Worm (Caenorhabditis elegans) whole organism, dauer: Measurements from ENCODE around the gene F18C5.9.

ENCODE experiments used
- unc-62 ChIP-seq: sonication (generic microtip); optimal IDR thresholded peaks from 2 replicates; lab custom pipeline; 2017; ENCODE audit warnings: missing biosample characterization, missing genetic modification reagents, missing genetic modification characterization

Gene F18C5.9

DNA sequence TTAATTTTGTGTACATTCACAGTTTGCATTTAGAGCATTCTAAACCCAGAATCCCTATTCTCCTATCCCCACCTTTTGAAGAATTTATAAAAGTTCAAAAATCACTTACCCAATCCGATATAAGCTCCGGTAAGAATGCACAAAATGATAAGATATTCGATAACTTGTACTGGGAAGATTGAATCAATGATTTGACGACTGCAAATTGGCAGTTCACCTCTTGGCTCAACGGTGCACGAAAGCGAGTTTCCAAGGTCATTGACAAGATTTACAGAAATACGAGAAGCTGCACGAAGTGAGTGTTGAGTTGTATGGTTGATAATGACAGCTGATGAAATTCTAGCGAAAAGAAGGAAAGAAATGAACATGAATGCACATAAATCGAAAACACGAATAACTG is 6.6 kb upstream of the F18C5.9 start:
- no peak for TF ChIP-seq unc-62 (GFP tag; lab: Kevin White, UChicago)

DNA sequence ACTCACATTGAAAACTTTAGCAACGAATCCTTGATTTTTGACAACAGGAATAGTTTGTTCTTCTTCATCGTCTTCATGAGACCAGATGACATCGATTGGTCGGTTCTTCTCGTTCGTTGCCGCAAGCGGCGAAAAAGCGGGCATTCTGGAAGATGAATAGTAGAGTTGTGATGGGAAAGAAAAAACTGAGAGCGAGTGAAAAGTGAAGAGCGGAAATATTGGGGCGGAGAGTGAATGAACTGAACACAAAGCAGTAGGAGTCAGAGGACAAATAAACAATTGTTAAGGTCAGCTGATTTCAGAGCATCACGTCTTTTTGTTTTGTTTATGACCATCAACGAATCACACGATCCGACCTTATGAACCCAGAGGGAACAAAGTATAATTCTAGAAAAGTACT is 5.6 kb upstream of the F18C5.9 start, which contains the start of gene F18C5.10:
F18C5.10 (minus strand) TSS at position 145 of the 400 bp plus-strand sequence.
- TF ChIP-seq unc-62 (GFP tag; lab: Kevin White, UChicago): no peak

DNA sequence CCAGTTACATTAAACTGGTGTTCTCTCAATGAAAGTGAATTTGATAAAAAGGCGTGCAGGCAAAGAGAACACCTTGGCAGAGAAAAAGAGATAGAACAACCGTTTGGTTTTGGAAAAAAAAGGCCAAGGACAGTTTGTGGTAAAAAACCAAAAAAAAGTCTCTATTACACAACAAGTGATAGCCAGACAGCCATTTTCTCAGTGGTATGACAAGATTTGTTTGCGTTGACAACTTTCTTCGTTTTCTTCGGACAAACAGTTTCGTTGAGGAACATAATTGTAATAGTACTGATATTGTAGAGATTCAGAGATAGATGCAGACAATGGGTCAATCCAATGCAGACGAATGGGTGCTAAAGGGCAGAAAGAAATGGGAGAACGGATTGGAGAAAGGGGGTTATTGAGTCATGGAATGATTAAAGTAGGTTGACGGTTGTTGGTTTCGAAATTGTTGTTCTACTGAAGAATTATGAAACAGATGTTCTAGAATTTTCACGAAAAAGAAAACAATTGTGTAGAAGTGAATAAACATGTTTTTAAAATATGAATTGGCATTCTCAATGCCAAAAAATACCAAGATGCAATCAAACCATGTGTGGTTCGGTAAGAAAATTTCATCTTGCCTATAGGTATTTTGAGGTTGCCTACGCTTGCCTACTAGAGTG is 4.6 kb upstream of the F18C5.9 start:
- no peak for TF ChIP-seq unc-62 (GFP tag; lab: Kevin White, UChicago)

DNA sequence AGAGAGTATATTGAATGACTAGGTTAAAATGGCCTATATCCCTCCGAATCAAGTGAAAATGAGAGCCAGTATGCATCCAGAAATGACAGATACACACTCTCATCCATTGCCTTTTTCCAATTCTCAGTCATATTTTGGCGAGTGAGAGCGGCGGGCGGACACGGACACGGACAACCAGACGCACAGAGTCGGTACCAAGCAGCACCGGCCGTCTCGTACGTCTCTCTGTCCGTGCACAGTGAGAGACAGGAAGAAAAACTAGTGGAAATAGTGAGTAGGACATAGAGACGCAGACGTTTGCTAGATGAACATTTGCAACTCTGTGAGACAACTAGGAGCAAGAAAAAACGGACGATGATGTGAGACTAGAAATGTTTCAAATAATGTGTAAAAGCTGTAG is 3.7 kb upstream of the F18C5.9 start:
- TF ChIP-seq unc-62 (GFP tag; lab: Kevin White, UChicago): no peak

DNA sequence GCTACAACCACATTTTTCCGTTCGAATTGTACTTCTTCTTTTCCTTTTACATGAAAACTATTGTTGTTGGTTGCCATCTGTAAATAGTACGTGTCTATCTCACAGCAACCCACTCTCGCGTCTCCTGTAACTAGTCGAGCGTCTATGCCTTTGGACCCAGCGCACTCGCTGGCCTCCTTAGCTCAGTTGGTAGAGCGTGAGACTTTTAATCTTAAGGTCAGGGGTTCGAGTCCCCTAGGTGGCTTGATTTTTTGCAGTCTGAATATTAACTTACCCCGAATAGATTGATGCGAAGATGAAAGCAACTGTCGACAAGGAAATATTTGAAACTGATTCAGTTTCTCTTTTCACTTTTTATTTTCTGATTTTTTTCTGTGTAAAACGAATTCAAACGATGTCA is 1.9 kb upstream of the F18C5.9 start, which contains the start of gene mpz-3:
mpz-3 (minus strand) TSS at position 320 of the 400 bp plus-strand sequence.
- TF ChIP-seq unc-62 (GFP tag; lab: Kevin White, UChicago): no peak

DNA sequence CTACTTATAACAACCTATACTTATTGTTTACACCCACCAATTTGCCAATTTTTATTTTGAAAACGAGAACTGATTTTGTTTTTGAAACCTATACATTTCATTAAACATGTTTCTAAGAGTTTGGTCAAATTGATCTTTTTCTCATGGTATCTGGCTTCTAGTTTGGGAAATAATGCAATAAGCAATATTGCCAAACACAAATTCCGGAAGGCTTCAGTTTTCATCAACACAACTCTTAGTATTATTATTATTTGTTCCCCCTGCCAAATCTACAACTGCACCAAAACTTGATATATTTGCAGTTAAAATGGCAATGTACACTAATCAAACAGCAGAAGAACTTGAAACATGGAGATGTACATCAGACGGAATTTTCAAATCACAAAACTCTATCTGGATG is 1.8 kb downstream of the F18C5.9 start, which contains the start of gene sra-27:
sra-27 (plus strand) TSS at position 301 of the 400 bp plus-strand sequence.
- no peak for TF ChIP-seq unc-62 (GFP tag; lab: Kevin White, UChicago)

DNA sequence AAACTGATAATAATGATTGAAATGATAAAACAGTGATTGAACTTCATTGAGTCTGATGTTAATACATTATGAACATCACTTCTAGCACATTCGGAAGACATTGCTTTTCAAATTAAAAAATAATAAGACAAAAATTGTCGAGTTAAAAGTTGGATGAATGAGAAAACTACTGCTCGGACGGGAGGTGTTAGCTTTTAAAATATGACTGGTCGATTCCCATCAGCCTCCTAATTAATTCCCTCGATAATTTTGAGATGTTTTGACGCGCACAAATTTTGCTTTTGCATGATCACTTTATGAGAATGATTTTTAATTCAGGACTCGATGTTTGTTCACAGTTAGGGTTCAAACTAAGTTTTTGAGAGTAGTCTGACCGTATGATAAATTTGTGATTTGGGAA is 6.7 kb downstream of the F18C5.9 start, which contains the start of gene sra-28:
sra-28 (minus strand) TSS at position 101 of the 400 bp plus-strand sequence.
- TF ChIP-seq unc-62 (GFP tag; lab: Kevin White, UChicago): no peak

DNA sequence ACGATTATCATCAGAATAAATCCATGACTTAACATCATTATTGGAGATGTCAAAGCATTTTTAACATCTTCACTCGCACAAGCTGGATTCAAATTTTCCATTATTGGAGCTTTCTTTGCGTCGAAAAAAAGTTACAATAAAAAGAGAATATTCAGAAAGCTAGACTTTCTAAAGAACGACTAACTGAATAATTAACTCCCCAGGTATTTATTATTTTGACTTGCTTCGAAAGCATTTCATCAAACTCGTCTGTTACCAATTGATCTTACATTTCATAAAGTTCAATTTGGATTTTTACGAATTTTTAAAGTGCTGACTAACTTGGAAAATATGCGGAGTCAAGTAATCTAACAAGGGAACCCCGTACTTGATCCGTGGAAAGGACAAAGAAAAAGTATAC is 8.7 kb downstream of the F18C5.9 start, which contains the start of gene sra-29:
sra-29 (minus strand) TSS at position 101 of the 400 bp plus-strand sequence.
- no peak for TF ChIP-seq unc-62 (GFP tag; lab: Kevin White, UChicago)

DNA sequence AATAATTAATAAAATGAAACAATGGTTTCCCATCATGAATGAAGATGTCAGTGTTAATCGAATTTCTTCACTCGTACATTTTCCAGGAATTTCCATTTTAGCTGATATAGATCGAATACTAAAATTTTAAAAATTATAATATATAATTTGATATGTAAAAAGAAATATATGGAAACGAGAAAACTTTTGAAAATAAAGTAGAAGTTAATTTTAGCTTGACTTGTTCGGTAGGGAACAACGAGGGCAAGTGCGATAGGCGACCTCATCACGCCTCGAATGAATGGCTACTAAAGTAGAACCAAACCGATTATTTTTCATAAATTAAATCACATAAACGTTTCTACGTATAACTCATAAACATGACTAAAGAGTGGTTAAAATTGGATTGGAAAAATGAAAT is 11.4 kb downstream of the F18C5.9 start, which contains the start of gene sra-31:
sra-31 (minus strand) TSS at position 101 of the 400 bp plus-strand sequence.
- no peak for TF ChIP-seq unc-62 (GFP tag; lab: Kevin White, UChicago)

DNA sequence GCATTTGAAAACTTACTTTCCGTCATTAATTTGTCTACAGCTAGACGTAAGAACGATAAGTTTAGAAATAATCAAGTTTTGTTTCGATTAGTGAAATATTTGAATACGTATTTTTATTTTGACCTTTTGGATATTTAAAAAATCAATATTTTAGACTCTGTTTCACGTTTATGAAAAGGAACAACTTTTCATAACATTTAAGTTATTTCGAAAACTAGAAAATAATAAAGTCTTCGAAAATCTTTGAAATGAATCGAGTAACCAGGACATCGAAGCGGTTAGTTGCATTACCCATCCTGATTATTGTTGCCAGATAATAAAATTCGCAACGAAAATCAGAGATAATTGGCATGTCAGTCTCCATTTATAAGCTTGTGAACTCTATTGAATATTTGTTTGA is 14.3 kb downstream of the F18C5.9 start, which contains the start of gene C56C10.6:
C56C10.6 (minus strand) TSS at position 101 of the 400 bp plus-strand sequence.
- TF ChIP-seq unc-62 (GFP tag; lab: Kevin White, UChicago): no peak

DNA sequence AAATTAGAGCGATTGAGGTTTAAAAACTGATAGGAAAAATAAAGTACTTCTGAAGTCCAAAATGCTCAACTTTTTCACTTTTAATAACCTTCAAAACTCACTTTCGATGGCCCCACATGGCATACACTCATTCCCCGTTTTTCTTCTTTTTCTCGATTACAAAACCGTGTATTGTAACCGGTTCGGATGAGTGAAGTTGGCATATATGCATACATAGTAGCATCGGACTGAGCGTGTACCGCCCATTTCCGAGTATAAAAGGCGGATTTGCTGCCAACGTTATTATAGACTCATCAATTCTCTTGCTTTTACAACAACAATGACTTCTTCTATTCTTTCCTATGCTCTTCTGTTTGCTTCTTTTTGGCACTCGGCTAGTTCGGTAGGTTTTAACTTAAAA is 15.8 kb downstream of the F18C5.9 start, which contains the start of gene C56C10.4:
C56C10.4 (plus strand) TSS at position 301 of the 400 bp plus-strand sequence.
- TF ChIP-seq unc-62 (GFP tag; lab: Kevin White, UChicago): no peak

DNA sequence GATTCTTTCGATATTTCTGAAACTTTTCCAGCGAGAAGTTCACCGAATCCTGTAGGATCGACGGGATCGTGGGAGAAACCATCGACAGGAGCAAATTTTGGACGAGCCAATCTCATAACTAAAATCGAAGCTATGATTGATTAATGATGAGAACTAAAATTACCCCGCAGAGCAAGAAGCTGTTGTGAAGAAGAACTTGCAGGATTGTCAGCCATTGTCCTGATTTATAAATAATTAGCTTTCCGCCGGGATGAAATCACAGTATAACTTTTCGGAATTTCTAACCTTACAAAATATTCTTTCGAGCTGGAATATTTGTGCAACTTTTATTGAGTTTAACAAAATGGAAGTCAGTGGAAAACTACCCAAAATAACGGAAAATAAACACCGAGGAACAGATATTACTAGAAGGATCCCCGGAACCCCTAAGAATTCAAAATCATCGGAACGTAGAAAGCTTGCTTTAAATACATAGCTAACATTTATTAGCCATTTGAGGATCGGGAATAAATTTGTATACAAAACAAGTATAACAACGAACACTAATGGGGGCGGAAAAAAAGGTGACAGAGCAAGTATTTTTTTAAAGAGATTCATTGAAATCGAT is 20.4 kb downstream of the F18C5.9 start, which contains the start of gene C56C10.7:
C56C10.7 (minus strand) TSS at position 312 of the 607 bp plus-strand sequence.
- TF ChIP-seq unc-62 (GFP tag; lab: Kevin White, UChicago): no peak

DNA sequence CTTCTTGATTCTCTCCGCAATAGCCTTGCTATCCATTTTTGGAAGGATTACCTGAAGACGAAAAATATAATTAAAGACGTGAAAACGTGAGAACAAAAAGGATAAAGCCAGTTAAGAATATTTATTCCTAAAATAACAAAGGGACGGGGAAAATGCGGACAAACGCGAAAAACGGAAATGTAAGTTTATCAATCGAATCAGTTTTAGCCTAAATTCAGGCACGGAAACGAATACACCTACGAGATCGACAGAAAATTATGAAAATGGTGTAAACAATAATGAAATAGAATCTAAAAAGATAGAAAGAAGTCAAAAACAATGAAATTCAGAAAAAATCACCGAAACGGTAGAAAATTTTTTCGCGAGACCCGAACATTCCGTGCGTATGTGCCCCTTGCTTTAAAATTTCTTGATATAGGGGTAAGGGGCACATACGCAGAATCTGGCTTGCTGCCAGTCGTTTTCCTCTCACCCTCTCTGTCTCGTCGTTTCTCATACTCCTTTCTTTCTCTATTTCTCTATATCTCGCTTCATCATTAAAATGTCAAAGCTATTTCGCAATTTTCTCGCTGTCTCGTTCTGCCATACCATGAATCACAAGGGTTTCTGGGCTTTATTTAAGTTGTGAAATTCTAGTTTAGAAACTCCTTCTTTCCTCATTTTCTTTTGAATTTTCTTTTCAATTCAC is 21.8 kb downstream of the F18C5.9 start, which contains the start of gene icd-1:
icd-1 (minus strand) TSS at position 51 of the 688 bp plus-strand sequence.
- no peak for TF ChIP-seq unc-62 (GFP tag; lab: Kevin White, UChicago)

DNA sequence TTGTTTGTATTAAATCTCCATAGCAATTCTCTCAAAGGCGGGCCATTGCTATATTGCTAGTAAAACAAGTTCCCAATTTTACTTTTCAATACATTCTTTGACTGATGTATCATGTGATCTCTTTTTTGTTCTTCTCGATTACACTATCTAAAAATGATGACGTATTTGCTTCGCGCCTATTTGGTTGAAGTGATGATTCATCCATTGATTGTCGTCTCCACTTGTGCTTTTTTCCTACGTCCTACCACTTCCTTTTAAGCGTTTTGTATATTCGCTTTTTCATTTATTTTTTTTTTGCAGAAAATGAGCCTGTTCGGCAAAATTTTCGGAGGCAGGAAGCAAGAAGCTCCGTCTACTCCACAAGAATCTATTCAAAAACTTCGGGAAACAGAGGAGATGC is 22.5 kb downstream of the F18C5.9 start, which contains the start of gene vps-32.1:
vps-32.1 (plus strand) TSS at position 301 of the 400 bp plus-strand sequence.
- TF ChIP-seq unc-62 (GFP tag; lab: Kevin White, UChicago): no peak

DNA sequence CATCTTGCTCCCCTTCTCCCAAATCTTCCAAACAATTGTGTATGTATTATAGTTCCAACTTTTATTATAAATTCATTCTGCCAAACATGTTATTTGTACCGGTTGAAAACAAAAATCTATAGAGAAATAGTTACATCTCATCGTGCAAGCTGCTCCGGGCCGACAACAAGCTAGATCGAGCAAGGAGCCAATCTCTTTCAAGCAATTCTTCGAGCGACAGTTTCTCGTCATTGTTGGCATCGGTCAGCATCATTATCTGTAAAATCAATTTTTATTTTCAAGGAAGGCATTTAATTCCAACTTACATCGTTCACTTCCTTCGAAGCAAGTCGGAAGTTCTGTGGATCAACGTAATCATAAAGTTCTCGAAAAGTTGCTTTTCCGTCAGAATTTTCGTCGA is 24.1 kb downstream of the F18C5.9 start:
- TF ChIP-seq unc-62 (GFP tag; lab: Kevin White, UChicago): no peak
